Fruit fly (Drosophila melanogaster) whole organism, embryonic: ENCODE measurements around the gene SecS.

ENCODE experiments used
- Awh ChIP-seq: fragments of 200-800 bp; sonication (Bioruptor generic); IDR thresholded peaks from 2 replicates; pipeline ENCODE4, ENCODE4 v1.3.6; 2022; ENCODE audit warnings: missing biosample characterization, missing genetic modification characterization
- Bdp1 ChIP-seq: fragments of 200-800 bp; sonication (Bioruptor generic); optimal IDR thresholded peaks from 3 replicates; lab custom pipeline; 2016; ENCODE audit warnings: missing biosample characterization, missing genetic modification characterization
- CG10209 ChIP-seq: fragments of 200-800 bp; sonication (Bioruptor generic); optimal IDR thresholded peaks from 3 replicates; lab custom pipeline; 2017; ENCODE audit warnings: missing biosample characterization, mild to moderate bottlenecking, missing genetic modification characterization, missing genetic modification reagents
- CG10543 ChIP-seq: fragments of 200-800 bp; sonication (Bioruptor generic); optimal IDR thresholded peaks from 3 replicates; lab custom pipeline; 2017; ENCODE audit warnings: missing biosample characterization, mild to moderate bottlenecking, missing genetic modification characterization, moderate library complexity
- CG11695 ChIP-seq: fragments of 200-800 bp; sonication (Bioruptor generic); IDR thresholded peaks from 3 replicates; pipeline ENCODE4 v1.3.6; 2022; ENCODE audit warnings: missing biosample characterization, missing genetic modification characterization
- CG12391 ChIP-seq: fragments of 200-800 bp; sonication (Bioruptor generic); optimal IDR thresholded peaks from 3 replicates; lab custom pipeline; 2018; ENCODE audit warnings: missing biosample characterization, mild to moderate bottlenecking, missing genetic modification characterization, moderate library complexity
- CG13424 ChIP-seq: fragments of 200-800 bp; sonication (Bioruptor generic); optimal IDR thresholded peaks from 2 replicates; lab custom pipeline; 2019; ENCODE audit warnings: missing biosample characterization, mild to moderate bottlenecking, missing genetic modification characterization, moderate library complexity
- CG14667 ChIP-seq: fragments of 200-800 bp; sonication (Bioruptor generic); IDR thresholded peaks from 2 replicates; pipeline ENCODE4 v1.3.6; 2022; ENCODE audit warnings: missing biosample characterization, missing genetic modification characterization
- CG15479 ChIP-seq: fragments of 200-800 bp; sonication (Bioruptor generic); optimal IDR thresholded peaks from 3 replicates; lab custom pipeline; 2019; ENCODE audit warnings: missing biosample characterization, mild to moderate bottlenecking, missing genetic modification characterization, moderate library complexity
- CG17186 ChIP-seq: fragments of 200-800 bp; sonication (Bioruptor generic); optimal IDR thresholded peaks from 3 replicates; lab custom pipeline; 2017; ENCODE audit warnings: missing biosample characterization, missing genetic modification reagents, missing genetic modification characterization
- CG18764 ChIP-seq: fragments of 200-800 bp; sonication (Bioruptor generic); optimal IDR thresholded peaks from 3 replicates; lab custom pipeline; 2016; ENCODE audit warnings: missing biosample characterization, missing genetic modification characterization
- CG2120 ChIP-seq: fragments of 200-800 bp; sonication (Bioruptor generic); optimal IDR thresholded peaks from 3 replicates; lab custom pipeline; 2016; ENCODE audit warnings: missing biosample characterization, missing genetic modification characterization
- CG2889 ChIP-seq: fragments of 200-800 bp; sonication (Bioruptor generic); IDR thresholded peaks from 3 replicates; pipeline ENCODE4 v1.3.6; 2022; ENCODE audit warnings: missing biosample characterization, missing genetic modification characterization
- CG34376 ChIP-seq: fragments of 200-800 bp; sonication (Bioruptor generic); optimal IDR thresholded peaks from 2 replicates; lab custom pipeline; 2018; ENCODE audit warnings: missing biosample characterization, mild to moderate bottlenecking, missing genetic modification characterization
- CG4730 ChIP-seq: fragments of 200-800 bp; sonication (Bioruptor generic); IDR thresholded peaks from 2 replicates; pipeline ENCODE4 v1.3.6; 2022; ENCODE audit warnings: missing biosample characterization, missing genetic modification characterization
- CG6175 ChIP-seq: fragments of 200-800 bp; sonication (Bioruptor generic); IDR thresholded peaks from 3 replicates; pipeline ENCODE4 v1.3.6; 2022; ENCODE audit warnings: missing biosample characterization, missing genetic modification characterization
- CG6791 ChIP-seq: fragments of 200-800 bp; sonication (Bioruptor generic); IDR thresholded peaks from 3 replicates; pipeline ENCODE4 v1.3.6; 2022; ENCODE audit warnings: missing biosample characterization, missing genetic modification characterization; ENCODE audit not compliant: partially characterized antibody
- CG6813 ChIP-seq: fragments of 200-800 bp; sonication (Bioruptor generic); optimal IDR thresholded peaks from 2 replicates; lab custom pipeline; 2017; ENCODE audit warnings: missing biosample characterization, missing genetic modification characterization, mild to moderate bottlenecking, moderate library complexity, missing genetic modification reagents
- CG7372 ChIP-seq: fragments of 200-800 bp; sonication (Bioruptor generic); IDR thresholded peaks from 2 replicates; pipeline ENCODE4 v1.3.6; 2022; ENCODE audit warnings: missing biosample characterization, missing genetic modification characterization
- CG7786 ChIP-seq: fragments of 200-800 bp; sonication (Bioruptor generic); optimal IDR thresholded peaks from 2 replicates; lab custom pipeline; 2016; ENCODE audit warnings: missing biosample characterization, missing genetic modification characterization
- D ChIP-seq, 2 experiments: fragments of 200-800 bp in 1 of 2; fragments of >200 bp in 1 of 2; sonication (Bioruptor generic) in 1 of 2; optimal IDR thresholded peaks; 2 replicates in 1 of 2; 3 replicates in 1 of 2; lab custom pipeline; 2017; ENCODE audit warnings: mild to moderate bottlenecking in 1 of 2, missing biosample characterization in 1 of 2, missing genetic modification characterization in 1 of 2, missing genetic modification reagents in 1 of 2
- D19B ChIP-seq: fragments of 200-800 bp; sonication (Bioruptor generic); optimal IDR thresholded peaks from 2 replicates; lab custom pipeline; 2017; ENCODE audit warnings: missing biosample characterization, mild to moderate bottlenecking, missing genetic modification characterization
- Dfd ChIP-seq, 2 experiments: fragments of >200 bp; optimal IDR thresholded peaks; 2 replicates each; lab custom pipeline; 2017; ENCODE audit warnings: missing biosample characterization in 2 of 2, missing genetic modification characterization in 2 of 2
- E2f2 ChIP-seq: fragments of 200-800 bp; sonication (Bioruptor generic); IDR thresholded peaks from 2 replicates; pipeline ENCODE4 v1.3.6; 2022; ENCODE audit warnings: missing biosample characterization, missing genetic modification characterization
- Ets97D ChIP-seq: fragments of 200-800 bp; sonication (Bioruptor generic); optimal IDR thresholded peaks from 3 replicates; lab custom pipeline; 2016; ENCODE audit warnings: missing biosample characterization, missing genetic modification characterization
- Fer1 ChIP-seq: fragments of 200-800 bp; sonication (Bioruptor generic); optimal IDR thresholded peaks from 2 replicates; lab custom pipeline; 2017; ENCODE audit warnings: missing biosample characterization, mild to moderate bottlenecking, missing genetic modification characterization
- H15 ChIP-seq: fragments of 200-800 bp; sonication (Bioruptor generic); IDR thresholded peaks from 3 replicates; pipeline ENCODE4 v1.3.6; 2022; ENCODE audit warnings: missing biosample characterization, missing genetic modification characterization
- Hsf ChIP-seq: fragments of 200-800 bp; sonication (Bioruptor generic); optimal IDR thresholded peaks from 3 replicates; lab custom pipeline; 2016; ENCODE audit warnings: missing biosample characterization, missing genetic modification characterization
- MBD-R2 ChIP-seq: fragments of 200-800 bp; sonication (Bioruptor generic); IDR thresholded peaks from 2 replicates; pipeline ENCODE4 v1.3.6; 2022; ENCODE audit warnings: missing biosample characterization, missing genetic modification characterization
- Neu2 ChIP-seq: fragments of 200-800 bp; sonication (Bioruptor generic); optimal IDR thresholded peaks from 3 replicates; lab custom pipeline; 2016; ENCODE audit warnings: missing biosample characterization, missing genetic modification characterization, borderline replicate concordance
- Nf-YA ChIP-seq: fragments of 200-800 bp; sonication (Bioruptor generic); IDR thresholded peaks from 2 replicates; pipeline ENCODE4 v1.3.6; 2022; ENCODE audit warnings: missing biosample characterization, missing genetic modification characterization
- br ChIP-seq: fragments of >200 bp; optimal IDR thresholded peaks from 2 replicates; lab custom pipeline; 2017
- chif ChIP-seq, 2 experiments: fragments of 200-800 bp; sonication (Bioruptor generic); optimal IDR thresholded peaks; 3 replicates each; lab custom pipeline; 2016; ENCODE audit warnings: missing biosample characterization in 2 of 2, missing genetic modification characterization in 2 of 2
- chinmo ChIP-seq: fragments of 200-800 bp; sonication (Bioruptor generic); IDR thresholded peaks from 4 replicates; pipeline ENCODE4 v1.3.6; 2022; ENCODE audit warnings: missing biosample characterization, missing genetic modification characterization; ENCODE audit not compliant: partially characterized antibody
- ems ChIP-seq: fragments of 200-800 bp; sonication (Bioruptor generic); optimal IDR thresholded peaks from 3 replicates; lab custom pipeline; 2016; ENCODE audit warnings: missing biosample characterization, missing genetic modification characterization
- gsb-n ChIP-seq: fragments of 200-800 bp; sonication (Bioruptor generic); optimal IDR thresholded peaks from 3 replicates; lab custom pipeline; 2018; ENCODE audit warnings: missing biosample characterization, mild to moderate bottlenecking, missing genetic modification characterization
- hkb ChIP-seq, 2 experiments: fragments of 200-800 bp in 1 of 2; fragments of >200 bp in 1 of 2; sonication (Bioruptor generic) in 1 of 2; IDR thresholded peaks in 1 of 2; optimal IDR thresholded peaks in 1 of 2; 2 replicates each; pipeline versions ENCODE4 v1.3.6 to Lab custom; 2017 to 2022; ENCODE audit warnings: missing biosample characterization in 1 of 2, missing genetic modification characterization in 1 of 2
- hth ChIP-seq: fragments of >200 bp; optimal IDR thresholded peaks from 2 replicates; lab custom pipeline; 2017; ENCODE audit warnings: inconsistent platforms
- ind ChIP-seq: fragments of 200-800 bp; sonication (Bioruptor generic); optimal IDR thresholded peaks from 3 replicates; lab custom pipeline; 2016; ENCODE audit warnings: missing biosample characterization, missing genetic modification characterization
- jigr1 ChIP-seq: fragments of 200-800 bp; sonication (Bioruptor generic); IDR thresholded peaks from 3 replicates; pipeline ENCODE4 v1.3.6; 2022; ENCODE audit warnings: missing biosample characterization, missing genetic modification characterization
- jumu ChIP-seq: fragments of 200-800 bp; sonication (Bioruptor generic); optimal IDR thresholded peaks from 3 replicates; lab custom pipeline; 2016; ENCODE audit warnings: missing biosample characterization, missing genetic modification characterization
- klu ChIP-seq: fragments of 200-800 bp; sonication (Bioruptor generic); IDR thresholded peaks from 2 replicates; pipeline ENCODE4 v1.3.6; 2022; ENCODE audit warnings: missing biosample characterization, missing genetic modification characterization
- lov ChIP-seq, 2 experiments: fragments of 200-800 bp in 1 of 2; fragments of >200 bp in 1 of 2; sonication (Bioruptor generic) in 1 of 2; IDR thresholded peaks in 1 of 2; optimal IDR thresholded peaks in 1 of 2; 2 replicates in 1 of 2; 3 replicates in 1 of 2; pipeline versions ENCODE4 v1.3.6 to Lab custom; 2017 to 2022; ENCODE audit warnings: missing biosample characterization in 1 of 2, missing genetic modification characterization in 1 of 2
- mld ChIP-seq: fragments of 200-800 bp; sonication (Bioruptor generic); IDR thresholded peaks from 3 replicates; pipeline ENCODE4 v1.3.6; 2022; ENCODE audit warnings: missing biosample characterization, missing genetic modification characterization; ENCODE audit not compliant: partially characterized antibody
- p53 ChIP-seq: fragments of 200-800 bp; sonication (Bioruptor generic); optimal IDR thresholded peaks from 2 replicates; lab custom pipeline; 2016; ENCODE audit warnings: missing biosample characterization, missing genetic modification characterization
- prd ChIP-seq, 3 experiments: fragments of >200 bp in 2 of 3; fragments of 200-800 bp in 1 of 3; sonication (Bioruptor generic) in 1 of 3; optimal IDR thresholded peaks in 2 of 3; IDR thresholded peaks in 1 of 3; 2 replicates in 2 of 3; 3 replicates in 1 of 3; pipeline versions ENCODE4 v1.3.6 to Lab custom; 2017 to 2022; ENCODE audit warnings: missing biosample characterization in 1 of 3, missing genetic modification characterization in 1 of 3
- rib ChIP-seq: fragments of 200-800 bp; sonication (Bioruptor generic); IDR thresholded peaks from 2 replicates; pipeline ENCODE4 v1.3.6; 2022; ENCODE audit warnings: missing biosample characterization, missing genetic modification characterization
- slp2 ChIP-seq: fragments of 200-800 bp; sonication (Bioruptor generic); optimal IDR thresholded peaks from 2 replicates; lab custom pipeline; 2016; ENCODE audit warnings: missing biosample characterization, missing genetic modification characterization
- tgo ChIP-seq: fragments of 200-800 bp; sonication (Bioruptor generic); IDR thresholded peaks from 3 replicates; pipeline ENCODE4 v1.3.6; 2022; ENCODE audit warnings: missing biosample characterization, missing genetic modification characterization
- z ChIP-seq: fragments of 200-800 bp; sonication (Bioruptor generic); IDR thresholded peaks from 3 replicates; pipeline ENCODE4 v1.3.6; 2022; ENCODE audit warnings: missing biosample characterization, missing genetic modification characterization

The SecS gene

dm6 chr3R:5591398-5591853 lies 9.8 kb upstream of the SecS start, which contains the start of the genes noi and Vha26 (continued):
- TF ChIP-seq CG2889 (GFP tag; lab: Robert Waterston, UW) (no peak), CG13424 (tag; lab: Kevin White, UChicago) (peak; percentile 63), D (optimal IDR thresholded peaks at IDR 0.05; lab: Kevin White, UChicago) (no peak), D (GFP tag; optimal IDR thresholded peaks at IDR 0.05; lab: Kevin White, UChicago) (no peak), Ets97D (peak; percentile 77), hth (lab: Kevin White, UChicago) (no peak), CG6791 (GFP tag; lab: Robert Waterston, UW) (peak; percentile 55; the same call in 1 of the 3 replicates), H15 (no peak), CG14667 (GFP tag; lab: Robert Waterston, UW) (no peak), CG17186 (GFP tag; lab: Kevin White, UChicago) (peak; percentile 78), Nf-YA (GFP tag; lab: Robert Waterston, UW) (no peak), CG10543 (GFP tag; lab: Kevin White, UChicago) (peak; percentile 44), gsb-n (tag; lab: Kevin White, UChicago) (no peak), ind (GFP tag; lab: Kevin White, UChicago) (peak; percentile 38), Awh (no peak), p53 (GFP tag; lab: Kevin White, UChicago) (no peak), CG7786 (no peak), br (lab: Kevin White, UChicago) (no peak), CG15479 (GFP tag; lab: Kevin White, UChicago) (no peak), mld (GFP tag; lab: Robert Waterston, UW) (no peak), tgo (no peak), hkb (optimal IDR thresholded peaks at IDR 0.05; lab: Kevin White, UChicago) (no peak), hkb (GFP tag; IDR thresholded peaks at IDR 0.05; lab: Robert Waterston, UW) (no peak), Bdp1 (peak; percentile 35), CG11695 (GFP tag; lab: Robert Waterston, UW) (no peak), jumu (GFP tag; lab: Kevin White, UChicago) (peak; percentile 6), CG34376 (GFP tag; lab: Kevin White, UChicago) (no peak), chif (GFP tag; optimal IDR thresholded peaks at IDR 0.05; lab: Kevin White, UChicago) (no peak), z (GFP tag; lab: Robert Waterston, UW) (no peak), chinmo (0 out of 4 replicates have a peak, but pooled peaks have one; percentile 60), CG6813 (GFP tag; lab: Kevin White, UChicago) (no peak), D19B (GFP tag; lab: Kevin White, UChicago) (no peak), E2f2 (GFP tag; lab: Robert Waterston, UW) (peak; percentile 41; the same call in 1 of the 2 replicates), Hsf (GFP tag; lab: Kevin White, UChicago) (peak; percentile 38), CG2120 (GFP tag; lab: Kevin White, UChicago) (peak; percentile 70), CG6175 (GFP tag; lab: Robert Waterston, UW) (no peak), prd (optimal IDR thresholded peaks at IDR 0.05; lab: Kevin White, UChicago) (no peak), prd (GFP tag; IDR thresholded peaks at IDR 0.05; lab: Robert Waterston, UW) (peak; percentile 29; the same call in 1 of the 3 replicates), Neu2 (GFP tag; lab: Kevin White, UChicago) (no peak), klu (GFP tag; lab: Robert Waterston, UW) (no peak; the same call in 1 of the 2 replicates), Dfd (GFP tag; optimal IDR thresholded peaks at IDR 0.05; lab: Kevin White, UChicago) (peak in 1 of 2 experiments; percentile 90), ems (GFP tag; lab: Kevin White, UChicago) (no peak), Fer1 (GFP tag; lab: Kevin White, UChicago) (peak; percentile 1), jigr1 (GFP tag; lab: Robert Waterston, UW) (no peak), CG18764 (GFP tag; lab: Kevin White, UChicago) (peak; percentile 29), CG7372 (GFP tag; lab: Robert Waterston, UW) (peak; percentile 21; the same call in 1 of the 2 replicates), MBD-R2 (GFP tag; lab: Robert Waterston, UW) (peak; percentile 61), CG4730 (GFP tag; lab: Robert Waterston, UW) (no peak), slp2 (GFP tag; lab: Kevin White, UChicago) (no peak), lov (optimal IDR thresholded peaks at IDR 0.05; lab: Kevin White, UChicago) (no peak), lov (GFP tag; IDR thresholded peaks at IDR 0.05; lab: Robert Waterston, UW) (no peak), rib (GFP tag; lab: Robert Waterston, UW) (no peak), CG10209 (GFP tag; lab: Kevin White, UChicago) (no peak), CG12391 (tag; lab: Kevin White, UChicago) (peak; percentile 72)
